Worm (Caenorhabditis elegans): ENCODE results near the gene str-134.

DNA sequence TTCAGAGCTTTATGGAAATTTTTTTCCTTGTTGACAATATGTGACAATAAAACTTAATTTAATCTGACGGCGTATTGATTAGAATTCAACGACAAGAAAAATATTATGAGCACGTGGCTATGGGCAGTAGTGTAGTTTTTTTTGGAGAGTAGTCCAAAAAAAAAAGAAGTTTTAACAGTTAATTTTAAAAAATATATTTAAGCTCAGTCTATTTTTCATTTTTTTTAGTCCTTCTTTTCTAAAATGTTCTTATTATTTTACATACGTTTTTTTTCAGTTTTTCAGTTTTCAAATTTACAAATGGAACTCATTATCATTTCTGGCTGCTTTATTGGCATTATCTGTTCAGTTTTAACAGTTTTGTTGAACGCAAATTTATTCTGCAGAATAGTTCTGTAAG is 34.6 kb upstream of the str-134 start, which contains the start of gene srbc-39:
- TF ChIP-seq ref-2 (tag; optimal IDR thresholded peaks at IDR 0.05): no peak
- TF ChIP-seq C38D4.7 (GFP tag; optimal IDR thresholded peaks at IDR 0.05): no peak
- no peak for TF ChIP-seq fkh-10 (GFP tag; optimal IDR thresholded peaks at IDR 0.05)
- no peak for TF ChIP-seq fkh-6 (tag; optimal IDR thresholded peaks at IDR 0.05)
- no peak for TF ChIP-seq sdc-2 (tag; optimal IDR thresholded peaks at IDR 0.05)
- TF ChIP-seq rnt-1 (tag; optimal IDR thresholded peaks at IDR 0.05): no peak
- no peak for TF ChIP-seq fax-1 (tag; optimal IDR thresholded peaks at IDR 0.05)
- no peak for TF ChIP-seq elt-2 (tag; optimal IDR thresholded peaks at IDR 0.05)
- no peak for TF ChIP-seq ama-1 (optimal IDR thresholded peaks at IDR 0.05)
- TF ChIP-seq pha-4 (tag; optimal IDR thresholded peaks at IDR 0.05): no peak
- TF ChIP-seq hlh-8 (tag; optimal IDR thresholded peaks at IDR 0.05): no peak
- TF ChIP-seq pqm-1 (tag; optimal IDR thresholded peaks at IDR 0.05): no peak
